Worm (Caenorhabditis elegans) whole organism, early embryonic: ENCODE results near the gene col-90.

ENCODE experiments used
- B0310.2 ChIP-seq: sonication (generic microtip); optimal IDR thresholded peaks from 2 replicates; lab custom pipeline; 2016; ENCODE audit warnings: mild to moderate bottlenecking, missing genetic modification characterization, missing compliant biosample characterization
- ama-1 ChIP-seq: fragments of 150-350 bp; optimal IDR thresholded peaks from 2 replicates; lab custom pipeline; 2014
- ceh-36 ChIP-seq: sonication (generic microtip); optimal IDR thresholded peaks from 2 replicates; lab custom pipeline; 2016; ENCODE audit warnings: missing genetic modification characterization, inconsistent platforms, missing compliant biosample characterization
- hmg-4 ChIP-seq: fragments of 200-800 bp; sonication (Bioruptor generic); optimal IDR thresholded peaks from 2 replicates; lab custom pipeline; 2018; ENCODE audit warnings: mild to moderate bottlenecking, missing genetic modification characterization, missing compliant biosample characterization

DNA sequence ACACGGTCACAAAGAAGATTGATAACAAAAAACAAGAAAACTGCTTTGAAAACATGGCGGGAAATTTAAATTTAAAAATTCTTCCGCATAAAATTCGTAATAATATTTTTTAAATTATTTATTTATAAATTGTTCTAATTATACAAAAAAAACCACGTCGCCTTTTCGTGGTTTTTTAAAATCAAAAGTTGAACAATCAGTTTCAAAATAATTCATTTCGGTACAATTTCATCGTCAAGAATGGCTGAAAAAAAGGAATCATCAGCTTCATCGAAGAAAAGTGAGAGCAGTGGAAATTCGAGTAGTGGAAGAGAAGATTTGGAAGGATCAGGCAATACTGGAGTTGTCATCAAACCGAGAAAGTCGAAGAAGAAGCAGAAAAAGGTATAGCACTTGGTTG is 20.5 kb downstream of the col-90 start, which contains the start of the genes F54H12.8 and F54H12.7:
- TF ChIP-seq B0310.2 (tag; lab: Kevin White, UChicago): no peak
- no peak for TF ChIP-seq ceh-36 (tag; lab: Kevin White, UChicago)
- TF ChIP-seq ama-1 (lab: Kevin White, UChicago): no peak
- TF ChIP-seq hmg-4 (GFP tag; lab: Kevin White, UChicago): no peak
